Worm (Caenorhabditis elegans): ENCODE data around the gene F55G7.3.

DNA sequence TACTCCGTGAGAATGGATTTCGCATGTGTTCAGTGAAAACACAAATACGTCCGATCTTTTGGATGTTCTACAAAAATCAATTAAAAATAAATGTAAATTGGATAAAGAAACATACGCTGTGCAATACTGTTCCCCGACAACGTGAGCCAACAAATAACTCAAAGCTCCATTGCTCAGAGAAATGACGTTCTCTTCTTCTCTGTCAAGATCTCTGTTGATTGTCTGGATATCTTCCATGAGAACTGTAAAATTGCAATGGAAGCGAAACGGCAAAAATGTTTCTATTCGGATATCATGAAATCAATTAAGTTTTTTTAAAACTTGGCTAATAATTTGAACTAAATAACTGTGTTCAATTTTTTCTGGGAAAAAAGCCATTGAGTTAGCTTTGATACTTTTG, 45.1 kb downstream of the F55G7.3 start:
- TF ChIP-seq unc-39 (tag; optimal IDR thresholded peaks at IDR 0.05) = no peak
- TF ChIP-seq ZK546.5 (tag; optimal IDR thresholded peaks at IDR 0.05) = no peak
- TF ChIP-seq ctbp-1 (GFP tag; IDR thresholded peaks at IDR 0.05) = no peak
- peak; percentile 93 for TF ChIP-seq aha-1 (tag)
- no peak for TF ChIP-seq pha-4 (GFP tag; IDR thresholded peaks at IDR 0.05)
- TF ChIP-seq pha-4 (tag; optimal IDR thresholded peaks at IDR 0.05) = no peak
- no peak for TF ChIP-seq hlh-11 (tag; optimal IDR thresholded peaks at IDR 0.05)
- TF ChIP-seq dmd-8 (GFP tag; IDR thresholded peaks at IDR 0.05) = no peak
- no peak for TF ChIP-seq dpl-1 (GFP tag; optimal IDR thresholded peaks at IDR 0.05)
- TF ChIP-seq snpc-4 (tag; optimal IDR thresholded peaks at IDR 0.05) = no peak

Data from whole organism, L4 larva.